Worm (Caenorhabditis elegans) whole organism, L4 larva: ENCODE measurements around the gene R74.7.

ENCODE experiments used
- F44E2.7 ChIP-seq: fragments of 200-800 bp; sonication (Bioruptor generic); IDR thresholded peaks from 2 replicates; pipeline ENCODE4 v2.1.2; 2022; ENCODE audit warnings: missing genetic modification characterization, missing compliant biosample characterization
- R02D3.7 ChIP-seq: fragments of 150-350 bp; sonication (generic microtip); optimal IDR thresholded peaks from 3 replicates; lab custom pipeline; 2014; ENCODE audit warnings: missing biosample characterization, missing genetic modification characterization
- cey-2 ChIP-seq: sonication (generic microtip); optimal IDR thresholded peaks from 3 replicates; lab custom pipeline; 2017; ENCODE audit warnings: missing genetic modification characterization, mild to moderate bottlenecking, missing compliant biosample characterization, antibody characterized with exemption, borderline replicate concordance; ENCODE audit not compliant: insufficient read depth
- fkh-10 ChIP-seq: fragments of 150-350 bp; optimal IDR thresholded peaks from 2 replicates; lab custom pipeline; 2014; ENCODE audit warnings: missing biosample characterization, missing genetic modification reagents, missing genetic modification characterization
- fos-1 ChIP-seq: fragments of 150-350 bp; optimal IDR thresholded peaks from 2 replicates; lab custom pipeline; 2014; ENCODE audit warnings: missing biosample characterization, missing genetic modification characterization
- nhr-41 ChIP-seq: fragments of 200-800 bp; sonication (Bioruptor generic); IDR thresholded peaks from 2 replicates; pipeline ENCODE4 v1.3.6; 2022; ENCODE audit warnings: missing genetic modification reagents, missing genetic modification characterization, missing compliant biosample characterization
- nhr-6 ChIP-seq: fragments of 150-350 bp; optimal IDR thresholded peaks from 2 replicates; lab custom pipeline; 2014; ENCODE audit warnings: missing biosample characterization, missing genetic modification characterization
- snpc-4 ChIP-seq: fragments of 150-350 bp; optimal IDR thresholded peaks from 2 replicates; lab custom pipeline; 2014; ENCODE audit warnings: missing biosample characterization, missing genetic modification characterization
- ztf-11 ChIP-seq: fragments of 150-350 bp; optimal IDR thresholded peaks from 2 replicates; lab custom pipeline; 2014; ENCODE audit warnings: missing biosample characterization, missing genetic modification characterization

DNA sequence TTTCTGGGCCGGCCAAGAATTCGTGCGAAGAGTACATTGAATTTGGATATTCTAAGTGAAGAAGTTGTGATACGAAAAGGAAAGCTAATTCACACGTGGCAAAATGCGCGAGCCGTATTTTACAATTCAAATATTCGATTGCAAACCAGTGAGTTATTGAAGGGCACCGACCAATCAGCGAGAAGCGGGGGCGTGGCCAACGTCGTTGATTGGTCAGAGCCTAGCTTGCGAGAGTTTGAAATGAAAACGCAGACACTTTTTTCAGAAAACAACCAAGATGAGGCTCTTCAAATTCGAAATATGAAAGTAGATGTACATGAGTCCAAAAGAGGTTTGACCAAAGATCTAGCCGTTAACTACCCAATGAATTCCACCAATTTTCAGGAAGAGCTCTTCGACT lies 6.4 kb downstream of the R74.7 start:
- no peak for TF ChIP-seq nhr-41 (GFP tag; lab: Robert Waterston, UW)
- no peak for TF ChIP-seq R02D3.7 (tag; lab: Kevin White, UChicago)
- TF ChIP-seq nhr-6 (tag; lab: Kevin White, UChicago) = no peak
- TF ChIP-seq fkh-10 (GFP tag; lab: Kevin White, UChicago) = no peak
- no peak for TF ChIP-seq fos-1 (tag; lab: Kevin White, UChicago)
- no peak for TF ChIP-seq snpc-4 (tag; lab: Kevin White, UChicago)
- no peak for TF ChIP-seq cey-2 (tag; lab: Kevin White, UChicago)
- TF ChIP-seq F44E2.7 (GFP tag; lab: Robert Waterston, UW) = no peak
- TF ChIP-seq ztf-11 = no peak
